Fruit fly (Drosophila melanogaster) whole organism, embryonic: ENCODE data around the gene Rnmt.

Experiments used
- Atf6 ChIP-seq: fragments of 200-800 bp; sonication (Bioruptor generic); IDR thresholded peaks from 2 replicates; pipeline ENCODE4 v1.3.6; 2022; ENCODE audit warnings: missing biosample characterization, missing genetic modification characterization
- CG10462 ChIP-seq: fragments of 200-800 bp; sonication (Bioruptor generic); optimal IDR thresholded peaks from 2 replicates; lab custom pipeline; 2016; ENCODE audit warnings: missing biosample characterization, missing genetic modification characterization
- CG12659 ChIP-seq: fragments of 200-800 bp; sonication (Bioruptor generic); optimal IDR thresholded peaks from 3 replicates; lab custom pipeline; 2017; ENCODE audit warnings: mild to moderate bottlenecking, missing biosample characterization, missing genetic modification reagents, missing genetic modification characterization
- CG12769 ChIP-seq: fragments of 200-800 bp; sonication (Bioruptor generic); optimal IDR thresholded peaks from 2 replicates; lab custom pipeline; 2019; ENCODE audit warnings: missing biosample characterization, mild to moderate bottlenecking, missing genetic modification characterization, moderate library complexity
- CG12942 ChIP-seq: fragments of 200-800 bp; sonication (Bioruptor generic); optimal IDR thresholded peaks from 3 replicates; lab custom pipeline; 2016; ENCODE audit warnings: missing biosample characterization, missing genetic modification characterization
- CG15011 ChIP-seq: fragments of 200-800 bp; sonication (Bioruptor generic); optimal IDR thresholded peaks from 3 replicates; lab custom pipeline; 2018; ENCODE audit warnings: missing biosample characterization, mild to moderate bottlenecking, missing genetic modification characterization
- CG2116 ChIP-seq: fragments of 200-800 bp; sonication (Bioruptor generic); optimal IDR thresholded peaks from 3 replicates; lab custom pipeline; 2018; ENCODE audit warnings: missing biosample characterization, mild to moderate bottlenecking, missing genetic modification characterization
- CG2202 ChIP-seq: fragments of 200-800 bp; sonication (Bioruptor generic); optimal IDR thresholded peaks from 2 replicates; lab custom pipeline; 2018; ENCODE audit warnings: missing biosample characterization, mild to moderate bottlenecking, missing genetic modification characterization
- CG2712 ChIP-seq: fragments of 200-800 bp; optimal IDR thresholded peaks from 3 replicates; lab custom pipeline; 2019; ENCODE audit warnings: missing biosample characterization, mild to moderate bottlenecking, missing genetic modification characterization, moderate library complexity
- CG2875 ChIP-seq: fragments of 200-800 bp; sonication (Bioruptor generic); optimal IDR thresholded peaks from 2 replicates; lab custom pipeline; 2017; ENCODE audit warnings: missing biosample characterization, mild to moderate bottlenecking, missing genetic modification characterization, missing genetic modification reagents
- CG32767 ChIP-seq: fragments of 200-800 bp; sonication (Bioruptor generic); IDR thresholded peaks from 2 replicates; pipeline ENCODE4 v1.3.6; 2022; ENCODE audit warnings: missing biosample characterization, missing genetic modification characterization
- CG33213 ChIP-seq: fragments of 200-800 bp; sonication (Bioruptor generic); optimal IDR thresholded peaks from 3 replicates; lab custom pipeline; 2016; ENCODE audit warnings: missing biosample characterization, missing genetic modification characterization
- CG42726 ChIP-seq: fragments of 200-800 bp; sonication (Bioruptor generic); IDR thresholded peaks from 2 replicates; pipeline ENCODE4 v1.3.6; 2022; ENCODE audit warnings: missing biosample characterization, missing genetic modification characterization; ENCODE audit not compliant: partially characterized antibody
- CG4820 ChIP-seq: fragments of 200-800 bp; sonication (Bioruptor generic); optimal IDR thresholded peaks from 3 replicates; lab custom pipeline; 2016; ENCODE audit warnings: missing biosample characterization, missing genetic modification characterization
- CG6175 ChIP-seq: fragments of 200-800 bp; sonication (Bioruptor generic); IDR thresholded peaks from 3 replicates; pipeline ENCODE4 v1.3.6; 2022; ENCODE audit warnings: missing biosample characterization, missing genetic modification characterization
- CG6654 ChIP-seq: fragments of 200-800 bp; sonication (Bioruptor generic); optimal IDR thresholded peaks from 2 replicates; lab custom pipeline; 2017; ENCODE audit warnings: missing biosample characterization, mild to moderate bottlenecking, missing genetic modification characterization
- CG7556 ChIP-seq: fragments of 200-800 bp; sonication (Bioruptor generic); optimal IDR thresholded peaks from 2 replicates; lab custom pipeline; 2017; ENCODE audit warnings: missing biosample characterization, mild to moderate bottlenecking, missing genetic modification characterization
- CG9797 ChIP-seq: fragments of 200-800 bp; sonication (Bioruptor generic); optimal IDR thresholded peaks from 3 replicates; lab custom pipeline; 2018; ENCODE audit warnings: missing biosample characterization, mild to moderate bottlenecking, missing genetic modification characterization
- CrebB ChIP-seq: fragments of 200-800 bp; sonication (Bioruptor generic); optimal IDR thresholded peaks from 3 replicates; lab custom pipeline; 2018; ENCODE audit warnings: missing biosample characterization, mild to moderate bottlenecking, missing genetic modification characterization
- Dref ChIP-seq: fragments of 200-800 bp; sonication (Bioruptor generic); IDR thresholded peaks from 2 replicates; pipeline ENCODE4 v1.3.6; 2022; ENCODE audit warnings: missing biosample characterization, missing genetic modification characterization
- Gug ChIP-seq: fragments of 200-800 bp; sonication (Bioruptor generic); IDR thresholded peaks from 4 replicates; pipeline ENCODE4 v1.3.6; 2022; ENCODE audit warnings: missing biosample characterization, missing genetic modification characterization
- Hr3 ChIP-seq: fragments of 200-800 bp; sonication (Bioruptor generic); optimal IDR thresholded peaks from 3 replicates; lab custom pipeline; 2016; ENCODE audit warnings: missing biosample characterization, missing genetic modification characterization
- Hr78 ChIP-seq, 2 experiments: fragments of 200-800 bp in 1 of 2; fragments of >200 bp in 1 of 2; sonication (Bioruptor generic) in 1 of 2; optimal IDR thresholded peaks; 2 replicates each; lab custom pipeline; 2017 to 2019; ENCODE audit warnings: missing biosample characterization in 2 of 2, missing genetic modification characterization in 2 of 2, mild to moderate bottlenecking in 1 of 2, moderate library complexity in 1 of 2
- Nf-YA ChIP-seq: fragments of 200-800 bp; sonication (Bioruptor generic); IDR thresholded peaks from 2 replicates; pipeline ENCODE4 v1.3.6; 2022; ENCODE audit warnings: missing biosample characterization, missing genetic modification characterization
- Poxn ChIP-seq: fragments of 200-800 bp; sonication (Bioruptor generic); IDR thresholded peaks from 2 replicates; pipeline ENCODE4 v1.3.6; 2022; ENCODE audit warnings: missing biosample characterization, missing genetic modification characterization
- Rfx ChIP-seq: fragments of 200-800 bp; sonication (Bioruptor generic); IDR thresholded peaks from 2 replicates; pipeline ENCODE4 v1.3.6; 2022; ENCODE audit warnings: missing biosample characterization, missing genetic modification characterization
- YL-1 ChIP-seq: fragments of 200-800 bp; sonication (Bioruptor generic); optimal IDR thresholded peaks from 3 replicates; lab custom pipeline; 2017; ENCODE audit warnings: missing biosample characterization, mild to moderate bottlenecking, missing genetic modification characterization
- ab ChIP-seq: fragments of 200-800 bp; sonication (Bioruptor generic); optimal IDR thresholded peaks from 2 replicates; lab custom pipeline; 2016; ENCODE audit warnings: missing biosample characterization, missing genetic modification characterization
- ac ChIP-seq: fragments of 200-800 bp; sonication (Bioruptor generic); optimal IDR thresholded peaks from 3 replicates; lab custom pipeline; 2017; ENCODE audit warnings: missing biosample characterization, mild to moderate bottlenecking, missing genetic modification characterization
- amos ChIP-seq: fragments of 200-800 bp; sonication (Bioruptor generic); IDR thresholded peaks from 2 replicates; pipeline ENCODE4 v1.3.6; 2022; ENCODE audit warnings: missing biosample characterization, missing genetic modification characterization; ENCODE audit not compliant: partially characterized antibody
- ato ChIP-seq: fragments of 200-800 bp; sonication (Bioruptor generic); IDR thresholded peaks from 2 replicates; pipeline ENCODE4 v1.3.6; 2022; ENCODE audit warnings: missing biosample characterization, missing genetic modification characterization; ENCODE audit not compliant: partially characterized antibody
- chinmo ChIP-seq: fragments of 200-800 bp; sonication (Bioruptor generic); IDR thresholded peaks from 4 replicates; pipeline ENCODE4 v1.3.6; 2022; ENCODE audit warnings: missing biosample characterization, missing genetic modification characterization; ENCODE audit not compliant: partially characterized antibody
- chn ChIP-seq: fragments of 200-800 bp; sonication (Bioruptor generic); optimal IDR thresholded peaks from 2 replicates; lab custom pipeline; 2016; ENCODE audit warnings: missing biosample characterization, missing genetic modification characterization
- croc ChIP-seq: fragments of 200-800 bp; sonication (Bioruptor generic); conservative IDR thresholded peaks from 3 replicates; pipeline ENCODE4 v1.3.6; 2022; ENCODE audit warnings: missing biosample characterization, missing genetic modification characterization
- en ChIP-seq: fragments of 200-800 bp; sonication (Bioruptor generic); optimal IDR thresholded peaks from 2 replicates; lab custom pipeline; 2016; ENCODE audit warnings: missing biosample characterization, missing genetic modification characterization
- fu2 ChIP-seq: fragments of 200-800 bp; sonication (Bioruptor generic); optimal IDR thresholded peaks from 2 replicates; lab custom pipeline; 2016; ENCODE audit warnings: missing biosample characterization, missing genetic modification characterization
- gem ChIP-seq: fragments of 200-800 bp; sonication (Bioruptor generic); optimal IDR thresholded peaks from 2 replicates; lab custom pipeline; 2019; ENCODE audit warnings: missing biosample characterization, mild to moderate bottlenecking, missing genetic modification characterization, moderate library complexity
- ind ChIP-seq: fragments of 200-800 bp; sonication (Bioruptor generic); optimal IDR thresholded peaks from 3 replicates; lab custom pipeline; 2016; ENCODE audit warnings: missing biosample characterization, missing genetic modification characterization
- lola ChIP-seq, 3 experiments: fragments of >200 bp in 2 of 3; fragments of 200-800 bp in 1 of 3; sonication (Bioruptor generic) in 1 of 3; optimal IDR thresholded peaks; 2 replicates each; lab custom pipeline; 2017 to 2019; ENCODE audit warnings: missing biosample characterization in 3 of 3, missing genetic modification characterization in 3 of 3, mild to moderate bottlenecking in 1 of 3, moderate library complexity in 1 of 3
- nom ChIP-seq: fragments of 200-800 bp; sonication (Bioruptor generic); optimal IDR thresholded peaks from 2 replicates; lab custom pipeline; 2017; ENCODE audit warnings: missing biosample characterization, missing genetic modification characterization, mild to moderate bottlenecking, moderate library complexity, missing genetic modification reagents
- peb ChIP-seq: fragments of 200-800 bp; sonication (Bioruptor generic); IDR thresholded peaks from 2 replicates; pipeline ENCODE4 v1.3.6; 2022; ENCODE audit warnings: missing biosample characterization, missing genetic modification characterization
- pnt ChIP-seq: fragments of 200-800 bp; sonication (Bioruptor generic); optimal IDR thresholded peaks from 3 replicates; lab custom pipeline; 2016; ENCODE audit warnings: missing biosample characterization, missing genetic modification characterization
- slbo ChIP-seq: fragments of 200-800 bp; sonication (Bioruptor generic); IDR thresholded peaks from 2 replicates; pipeline ENCODE4 v1.3.6; 2022; ENCODE audit warnings: missing biosample characterization, missing genetic modification characterization
- tio ChIP-seq: fragments of 200-800 bp; sonication (Bioruptor generic); optimal IDR thresholded peaks from 2 replicates; lab custom pipeline; 2017; ENCODE audit warnings: missing biosample characterization, missing genetic modification characterization, inconsistent platforms
- twi ChIP-seq: fragments of 200-800 bp; optimal IDR thresholded peaks from 2 replicates; lab custom pipeline; 2019; ENCODE audit warnings: missing biosample characterization, mild to moderate bottlenecking, missing genetic modification characterization, moderate library complexity
- tx ChIP-seq: fragments of 200-800 bp; sonication (Bioruptor generic); optimal IDR thresholded peaks from 2 replicates; lab custom pipeline; 2016; ENCODE audit warnings: missing biosample characterization, missing genetic modification characterization
- usp ChIP-seq: fragments of >200 bp; optimal IDR thresholded peaks from 2 replicates; lab custom pipeline; 2017; ENCODE audit warnings: missing biosample characterization, missing genetic modification characterization
- zfh2 ChIP-seq: fragments of 200-800 bp; sonication (Bioruptor generic); optimal IDR thresholded peaks from 2 replicates; lab custom pipeline; 2016; ENCODE audit warnings: missing biosample characterization, missing genetic modification characterization

The Rnmt gene

dm6 chr2L:14995594-14996463 is 13.9 kb upstream of the Rnmt start (continued):
- TF ChIP-seq CG10462 (GFP tag; lab: Kevin White, UChicago) (peak; percentile 75), Dref (GFP tag; lab: Robert Waterston, UW) (no peak), CG2116 (GFP tag; lab: Kevin White, UChicago) (peak; percentile 43), CG12659 (peak; percentile 91), CG2202 (tag; lab: Kevin White, UChicago) (peak; percentile 62), lola (GFP tag; optimal IDR thresholded peaks at IDR 0.05; lab: Kevin White, UChicago) (peak in 1 of 3 experiments; percentile 89), Poxn (peak; percentile 16; the same call in 1 of the 2 replicates), peb (peak; percentile 86), CG32767 (peak; percentile 92), CG12942 (GFP tag; lab: Kevin White, UChicago) (peak; percentile 86), chinmo (GFP tag; lab: Robert Waterston, UW) (peak; percentile 86; the same call in 1 of the 4 replicates), zfh2 (GFP tag; lab: Kevin White, UChicago) (no peak), nom (GFP tag; lab: Kevin White, UChicago) (peak; percentile 87), Rfx (GFP tag; lab: Robert Waterston, UW) (peak; percentile 78), chn (GFP tag; lab: Kevin White, UChicago) (peak; percentile 63), ab (peak; percentile 26), Gug (GFP tag; lab: Robert Waterston, UW) (peak; percentile 60; the same call in 3 of the 4 replicates), CG7556 (GFP tag; lab: Kevin White, UChicago) (peak; percentile 92), en (GFP tag; lab: Kevin White, UChicago) (peak; percentile 34), ind (GFP tag; lab: Kevin White, UChicago) (peak; percentile 90), CG12769 (tag; lab: Kevin White, UChicago) (peak; percentile 76), Hr3 (peak; percentile 93), gem (peak; percentile 97), tio (GFP tag; lab: Kevin White, UChicago) (peak; percentile 82), Hr78 (GFP tag; optimal IDR thresholded peaks at IDR 0.05; lab: Kevin White, UChicago) (peak in 1 of 2 experiments; percentile 76), YL-1 (GFP tag; lab: Kevin White, UChicago) (no peak), usp (GFP tag; lab: Kevin White, UChicago) (no peak), pnt (no peak), CG2875 (peak; percentile 82), CG2712 (tag; lab: Kevin White, UChicago) (peak; percentile 96), CG6175 (GFP tag; lab: Robert Waterston, UW) (peak; percentile 78), slbo (GFP tag; lab: Robert Waterston, UW) (peak; percentile 89), tx (GFP tag; lab: Kevin White, UChicago) (peak; percentile 26), CG4820 (GFP tag; lab: Kevin White, UChicago) (peak; percentile 90), Nf-YA (GFP tag; lab: Robert Waterston, UW) (peak; percentile 88), Atf6 (GFP tag; lab: Robert Waterston, UW) (peak; percentile 88), CG6654 (peak; percentile 48), ac (GFP tag; lab: Kevin White, UChicago) (no peak), ato (no peak), CG42726 (GFP tag; lab: Robert Waterston, UW) (no peak), fu2 (GFP tag; lab: Kevin White, UChicago) (no peak), CG33213 (peak; percentile 36), croc (peak; percentile 94), CrebB (peak; percentile 80), CG9797 (peak; percentile 25), amos (GFP tag; lab: Robert Waterston, UW) (no peak), CG15011 (GFP tag; lab: Kevin White, UChicago) (peak; percentile 74), twi (peak; percentile 73)
